Fruit fly (Drosophila melanogaster): Measurements from ENCODE around the gene RpL34a.
A peak's percentile ranks its signal among the peaks of the same experiment; 100 is the strongest.

The RpL34a gene

DNA sequence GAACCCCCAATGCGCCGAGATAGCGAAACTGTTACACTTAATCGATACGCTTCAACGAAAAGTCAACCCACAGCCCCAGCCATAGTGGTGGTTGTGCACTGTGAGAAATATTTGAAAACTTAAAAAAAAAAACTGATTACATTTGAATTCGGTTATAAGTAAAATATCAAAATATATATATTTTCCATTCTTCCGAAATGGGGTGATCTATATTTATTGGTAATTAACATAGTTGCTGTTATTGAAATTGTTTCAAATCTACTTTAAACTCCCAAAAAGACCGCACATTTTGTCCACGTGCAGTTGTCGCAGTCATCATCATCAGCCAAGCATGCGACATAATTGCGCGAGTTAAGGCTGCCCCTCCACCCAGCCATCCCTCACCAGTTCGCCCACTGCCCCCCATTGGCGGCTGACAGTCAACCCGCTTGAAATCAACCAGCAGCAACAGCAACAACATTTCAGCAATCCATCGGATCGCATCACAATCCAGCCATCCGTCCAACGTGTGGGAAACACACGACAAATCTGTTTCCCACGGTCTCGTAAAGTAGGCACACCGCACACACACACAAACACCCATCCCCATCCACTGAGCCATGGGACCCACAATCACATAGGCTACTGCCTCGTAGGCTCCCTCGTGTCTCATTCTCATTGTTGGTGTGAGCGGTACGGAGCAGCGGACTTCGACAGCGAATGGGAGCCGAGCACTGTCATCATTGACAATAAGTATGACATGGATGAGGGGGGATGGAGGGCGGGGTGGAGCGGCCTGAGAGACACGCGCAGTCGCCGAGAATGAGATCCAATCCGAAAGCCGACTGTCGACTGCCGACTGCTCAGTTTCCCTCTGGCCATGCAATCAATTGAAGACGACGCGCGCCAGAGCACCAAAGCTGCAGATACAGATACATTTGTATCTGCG lies 38.6 kb downstream of the RpL34a start (continued):
- TF ChIP-seq lmd (GFP tag; IDR thresholded peaks at IDR 0.05) (peak; percentile 63), HLH54F (GFP tag; optimal IDR thresholded peaks at IDR 0.05) (no peak), CG10274 (GFP tag; optimal IDR thresholded peaks at IDR 0.05) (peak; percentile 14), zfh2 (GFP tag; optimal IDR thresholded peaks at IDR 0.05) (no peak), CG12659 (GFP tag; optimal IDR thresholded peaks at IDR 0.05) (peak; percentile 69), CG16779 (GFP tag; IDR thresholded peaks at IDR 0.05) (no peak), caup (GFP tag; optimal IDR thresholded peaks at IDR 0.05; ENCODE audit: severe bottlenecking) (peak; percentile 13), stwl (tag; optimal IDR thresholded peaks at IDR 0.05) (no peak), ro (GFP tag; IDR thresholded peaks at IDR 0.05) (no peak), CG3726 (GFP tag; IDR thresholded peaks at IDR 0.05) (no peak), Trl (optimal IDR thresholded peaks at IDR 0.05) (peak; percentile 54 to 73), Trl (GFP tag; optimal IDR thresholded peaks at IDR 0.05) (no peak), Gsc (GFP tag; IDR thresholded peaks at IDR 0.05) (0 out of 2 replicates have a peak, but pooled peaks have one; percentile 26), ham (GFP tag; IDR thresholded peaks at IDR 0.05) (no peak), lov (optimal IDR thresholded peaks at IDR 0.05) (no peak), lov (GFP tag; IDR thresholded peaks at IDR 0.05) (0 out of 3 replicates have a peak, but pooled peaks have one; percentile 30), Dll (GFP tag; IDR thresholded peaks at IDR 0.05; ENCODE audit: partially characterized antibody) (peak; percentile 24; the same call in 1 of the 4 replicates), otp (GFP tag; IDR thresholded peaks at IDR 0.05) (no peak), Oli (tag; optimal IDR thresholded peaks at IDR 0.05) (peak; percentile 80), CG1603 (tag; optimal IDR thresholded peaks at IDR 0.05) (peak; percentile 54), bigmax (GFP tag; optimal IDR thresholded peaks at IDR 0.05) (no peak), bbx (GFP tag; IDR thresholded peaks at IDR 0.05; ENCODE audit: partially characterized antibody) (0 out of 2 replicates have a peak, but pooled peaks have one; percentile 51), CG12219 (GFP tag; optimal IDR thresholded peaks at IDR 0.05) (peak; percentile 52), Taf1 (GFP tag; IDR thresholded peaks at IDR 0.05) (no peak), ttk (GFP tag; IDR thresholded peaks at IDR 0.05) (peak; percentile 54; the same call in 1 of the 2 replicates), Antp (GFP tag; optimal IDR thresholded peaks at IDR 0.05) (no peak), pho (GFP tag; optimal IDR thresholded peaks at IDR 0.05) (no peak), CoRest (tag; optimal IDR thresholded peaks at IDR 0.05) (peak; percentile 63), insv (GFP tag; optimal IDR thresholded peaks at IDR 0.05) (no peak), nmo (GFP tag; optimal IDR thresholded peaks at IDR 0.05) (peak; percentile 66), ftz-f1 (GFP tag; optimal IDR thresholded peaks at IDR 0.05) (peak; percentile 81), CG13424 (tag; optimal IDR thresholded peaks at IDR 0.05) (peak; percentile 72), CG7745 (tag; optimal IDR thresholded peaks at IDR 0.05) (no peak), CG10147 (GFP tag; optimal IDR thresholded peaks at IDR 0.05) (peak; percentile 42), CG11085 (GFP tag; IDR thresholded peaks at IDR 0.05) (no peak), CG34422 (GFP tag; IDR thresholded peaks at IDR 0.05) (no peak; the same call in 2 of the 3 replicates), abd-A (tag; optimal IDR thresholded peaks at IDR 0.05) (peak; percentile 87), Camta (GFP tag; optimal IDR thresholded peaks at IDR 0.05) (no peak), dati (GFP tag; IDR thresholded peaks at IDR 0.05) (no peak; the same call in 1 of the 2 replicates), Atf3 (GFP tag; optimal IDR thresholded peaks at IDR 0.05) (no peak), Jarid2 (GFP tag; optimal IDR thresholded peaks at IDR 0.05) (no peak), tgo (GFP tag; IDR thresholded peaks at IDR 0.05) (peak; percentile 62), gcm2 (GFP tag; optimal IDR thresholded peaks at IDR 0.05) (no peak), CG33213 (GFP tag; optimal IDR thresholded peaks at IDR 0.05) (no peak), CG14014 (GFP tag; IDR thresholded peaks at IDR 0.05) (0 out of 2 replicates have a peak, but pooled peaks have one; percentile 16), crol (GFP tag; IDR thresholded peaks at IDR 0.05) (peak; percentile 100), CG11398 (GFP tag; optimal IDR thresholded peaks at IDR 0.05) (no peak), CG1529 (GFP tag; optimal IDR thresholded peaks at IDR 0.05) (peak; percentile 49), Neu2 (GFP tag; optimal IDR thresholded peaks at IDR 0.05; ENCODE audit: borderline replicate concordance) (no peak)
